Worm (Caenorhabditis elegans) whole organism, L1 larva: ENCODE results near the gene Y17D7B.2.

Source experiments
- C04F5.9 ChIP-seq: sonication (generic microtip); optimal IDR thresholded peaks from 2 replicates; lab custom pipeline; 2016; ENCODE audit warnings: missing genetic modification characterization, missing compliant biosample characterization
- C34B4.2 ChIP-seq: sonication (generic microtip); optimal IDR thresholded peaks from 2 replicates; lab custom pipeline; 2017; ENCODE audit warnings: mild to moderate bottlenecking, missing genetic modification characterization, missing compliant biosample characterization
- alr-1 ChIP-seq: fragments of 200-800 bp; sonication (Bioruptor generic); optimal IDR thresholded peaks from 2 replicates; lab custom pipeline; 2018; ENCODE audit warnings: borderline replicate concordance, mild to moderate bottlenecking, missing genetic modification characterization, missing compliant biosample characterization
- ceh-63 ChIP-seq: fragments of 200-800 bp; sonication (Bioruptor generic); optimal IDR thresholded peaks from 2 replicates; lab custom pipeline; 2018; ENCODE audit warnings: mild to moderate bottlenecking, missing genetic modification characterization, missing compliant biosample characterization
- ceh-88 ChIP-seq: fragments of 200-800 bp; sonication (Bioruptor generic); IDR thresholded peaks from 2 replicates; pipeline ENCODE4 v1.3.6; 2022; ENCODE audit warnings: missing genetic modification characterization, missing compliant biosample characterization
- ceh-90 ChIP-seq: sonication (generic microtip); optimal IDR thresholded peaks from 2 replicates; lab custom pipeline; 2016; ENCODE audit warnings: missing genetic modification characterization, missing compliant biosample characterization
- ces-1 ChIP-seq: fragments of 150-350 bp; optimal IDR thresholded peaks from 2 replicates; lab custom pipeline; 2014; ENCODE audit warnings: missing biosample characterization, missing genetic modification reagents, missing genetic modification characterization
- egl-13 ChIP-seq: sonication (generic microtip); optimal IDR thresholded peaks from 2 replicates; lab custom pipeline; 2016; ENCODE audit warnings: missing genotype, missing genetic modification reagents, missing genetic modification characterization, missing compliant biosample characterization
- egl-27 ChIP-seq, 2 experiments: fragments of 150-350 bp in 1 of 2; sonication (generic microtip); optimal IDR thresholded peaks; 3 replicates each; lab custom pipeline; 2017 to 2018; ENCODE audit warnings: missing biosample characterization in 2 of 2, missing genetic modification characterization in 2 of 2, missing genetic modification reagents in 2 of 2
- elt-3 ChIP-seq, 6 experiments: fragments of 150-350 bp in 1 of 6; sonication (generic microtip); optimal IDR thresholded peaks; 2 replicates each; lab custom pipeline; 2017 to 2018; ENCODE audit warnings: missing biosample characterization in 6 of 6, missing genetic modification characterization in 6 of 6, inconsistent platforms in 1 of 6
- ets-5 ChIP-seq: fragments of 200-800 bp; sonication (Bioruptor generic); IDR thresholded peaks from 2 replicates; pipeline ENCODE4 v1.3.6; 2022; ENCODE audit warnings: missing genetic modification characterization, missing compliant biosample characterization
- fkh-10 ChIP-seq: sonication (generic microtip); optimal IDR thresholded peaks from 2 replicates; lab custom pipeline; 2017; ENCODE audit warnings: missing biosample characterization, missing genetic modification reagents, missing genetic modification characterization
- fkh-8 ChIP-seq: sonication (generic microtip); optimal IDR thresholded peaks from 2 replicates; lab custom pipeline; 2016; ENCODE audit warnings: mild to moderate bottlenecking, missing genetic modification characterization, missing compliant biosample characterization
- grh-1 ChIP-seq: fragments of 200-800 bp; sonication (Bioruptor generic); IDR thresholded peaks from 2 replicates; pipeline ENCODE4 v1.3.6; 2022; ENCODE audit warnings: missing genetic modification reagents, missing genetic modification characterization, missing compliant biosample characterization
- hlh-4 ChIP-seq: sonication (generic microtip); optimal IDR thresholded peaks from 2 replicates; lab custom pipeline; 2016; ENCODE audit warnings: mild to moderate bottlenecking, missing genetic modification characterization, missing compliant biosample characterization
- hpl-2 ChIP-seq: fragments of 150-350 bp; optimal IDR thresholded peaks from 2 replicates; lab custom pipeline; 2014; ENCODE audit warnings: missing biosample characterization, missing genetic modification reagents, missing genetic modification characterization
- jun-1 ChIP-seq: fragments of 150-350 bp; optimal IDR thresholded peaks from 2 replicates; lab custom pipeline; 2014; ENCODE audit warnings: missing biosample characterization, missing genetic modification reagents, missing genetic modification characterization
- lin-14 ChIP-seq: fragments of 200-800 bp; sonication (Bioruptor generic); optimal IDR thresholded peaks from 2 replicates; lab custom pipeline; 2018; ENCODE audit warnings: mild to moderate bottlenecking, missing genetic modification characterization, moderate library complexity, missing compliant biosample characterization
- lin-35 ChIP-seq, 2 experiments: fragments of 150-350 bp; optimal IDR thresholded peaks; 2 replicates each; lab custom pipeline; 2014; ENCODE audit warnings: missing biosample characterization in 2 of 2, missing genetic modification characterization in 2 of 2, missing genetic modification reagents in 2 of 2
- lir-3 ChIP-seq: sonication (generic microtip); optimal IDR thresholded peaks from 2 replicates; lab custom pipeline; 2016; ENCODE audit warnings: mild to moderate bottlenecking, missing genetic modification characterization, moderate library complexity, missing compliant biosample characterization; ENCODE audit not compliant: poor library complexity
- lsy-2 ChIP-seq, 2 experiments: fragments of 150-350 bp; optimal IDR thresholded peaks; 2 replicates each; lab custom pipeline; 2014; ENCODE audit warnings: missing biosample characterization in 2 of 2, missing genetic modification characterization in 2 of 2
- mab-9 ChIP-seq: fragments of 200-800 bp; sonication (Bioruptor generic); IDR thresholded peaks from 2 replicates; pipeline ENCODE4 v1.3.6; 2022; ENCODE audit warnings: missing genetic modification reagents, missing genetic modification characterization, missing compliant biosample characterization
- nhr-11 ChIP-seq: fragments of 150-350 bp; optimal IDR thresholded peaks from 2 replicates; lab custom pipeline; 2014; ENCODE audit warnings: missing biosample characterization, missing genetic modification characterization
- nhr-12 ChIP-seq: sonication (generic microtip); optimal IDR thresholded peaks from 2 replicates; lab custom pipeline; 2017; ENCODE audit warnings: missing biosample characterization, missing genetic modification characterization
- nhr-19 ChIP-seq: fragments of 200-800 bp; sonication (Bioruptor generic); conservative IDR thresholded peaks from 2 replicates; pipeline ENCODE4 v1.3.6; 2022; ENCODE audit warnings: missing genetic modification characterization, missing compliant biosample characterization
- nhr-76 ChIP-seq: sonication (generic microtip); optimal IDR thresholded peaks from 2 replicates; lab custom pipeline; 2017; ENCODE audit warnings: missing biosample characterization, missing genetic modification characterization
- nhr-77 ChIP-seq: fragments of 150-350 bp; optimal IDR thresholded peaks from 2 replicates; lab custom pipeline; 2014; ENCODE audit warnings: missing biosample characterization, missing genetic modification characterization
- nhr-84 ChIP-seq: sonication (generic microtip); optimal IDR thresholded peaks from 2 replicates; lab custom pipeline; 2017; ENCODE audit warnings: missing biosample characterization, missing genetic modification characterization
- nhr-90 ChIP-seq: sonication (generic microtip); optimal IDR thresholded peaks from 2 replicates; lab custom pipeline; 2016; ENCODE audit warnings: mild to moderate bottlenecking, missing genetic modification characterization, missing compliant biosample characterization; ENCODE audit not compliant: poor library complexity
- pqm-1 ChIP-seq: sonication (generic microtip); optimal IDR thresholded peaks from 3 replicates; lab custom pipeline; 2017; ENCODE audit warnings: missing biosample characterization, missing genetic modification characterization
- rnt-1 ChIP-seq: sonication (generic microtip); optimal IDR thresholded peaks from 2 replicates; lab custom pipeline; 2016; ENCODE audit warnings: mild to moderate bottlenecking, missing genetic modification characterization, moderate library complexity, missing compliant biosample characterization
- snu-23 ChIP-seq: sonication (generic microtip); optimal IDR thresholded peaks from 2 replicates; lab custom pipeline; 2016; ENCODE audit warnings: missing genetic modification characterization, missing compliant biosample characterization
- sptf-1 ChIP-seq: fragments of 150-350 bp; optimal IDR thresholded peaks from 2 replicates; lab custom pipeline; 2014; ENCODE audit warnings: missing biosample characterization, missing genetic modification characterization
- sup-37 ChIP-seq: fragments of 200-800 bp; sonication (Bioruptor generic); optimal IDR thresholded peaks from 2 replicates; lab custom pipeline; 2018; ENCODE audit warnings: mild to moderate bottlenecking, missing genetic modification characterization, missing compliant biosample characterization
- tbx-2 ChIP-seq: sonication (generic microtip); optimal IDR thresholded peaks from 2 replicates; lab custom pipeline; 2016; ENCODE audit warnings: missing genetic modification characterization, missing compliant biosample characterization
- unc-130 ChIP-seq: fragments of 150-350 bp; optimal IDR thresholded peaks from 2 replicates; lab custom pipeline; 2017; ENCODE audit warnings: missing biosample characterization, missing genetic modification characterization, inconsistent platforms
- unc-98 ChIP-seq: fragments of 200-800 bp; sonication (Bioruptor generic); IDR thresholded peaks from 2 replicates; pipeline ENCODE4 v1.3.6; 2022; ENCODE audit warnings: missing genetic modification characterization, missing compliant biosample characterization
- vab-15 ChIP-seq: sonication (generic microtip); optimal IDR thresholded peaks from 2 replicates; lab custom pipeline; 2017; ENCODE audit warnings: missing genotype, mild to moderate bottlenecking, missing genetic modification characterization, missing compliant biosample characterization
- xbp-1 ChIP-seq: sonication (generic microtip); optimal IDR thresholded peaks from 2 replicates; lab custom pipeline; 2016; ENCODE audit warnings: missing genetic modification characterization, missing compliant biosample characterization
- zag-1 ChIP-seq: fragments of 150-350 bp; optimal IDR thresholded peaks from 2 replicates; lab custom pipeline; 2014; ENCODE audit warnings: missing biosample characterization, missing genetic modification characterization
- zip-4 ChIP-seq: fragments of 200-800 bp; sonication (Bioruptor generic); optimal IDR thresholded peaks from 2 replicates; lab custom pipeline; 2018; ENCODE audit warnings: mild to moderate bottlenecking, missing genetic modification characterization, moderate library complexity, missing compliant biosample characterization
- ztf-4 ChIP-seq: fragments of 150-350 bp; optimal IDR thresholded peaks from 2 replicates; lab custom pipeline; 2014; ENCODE audit warnings: missing biosample characterization, missing genetic modification characterization

The Y17D7B.2 gene

DNA sequence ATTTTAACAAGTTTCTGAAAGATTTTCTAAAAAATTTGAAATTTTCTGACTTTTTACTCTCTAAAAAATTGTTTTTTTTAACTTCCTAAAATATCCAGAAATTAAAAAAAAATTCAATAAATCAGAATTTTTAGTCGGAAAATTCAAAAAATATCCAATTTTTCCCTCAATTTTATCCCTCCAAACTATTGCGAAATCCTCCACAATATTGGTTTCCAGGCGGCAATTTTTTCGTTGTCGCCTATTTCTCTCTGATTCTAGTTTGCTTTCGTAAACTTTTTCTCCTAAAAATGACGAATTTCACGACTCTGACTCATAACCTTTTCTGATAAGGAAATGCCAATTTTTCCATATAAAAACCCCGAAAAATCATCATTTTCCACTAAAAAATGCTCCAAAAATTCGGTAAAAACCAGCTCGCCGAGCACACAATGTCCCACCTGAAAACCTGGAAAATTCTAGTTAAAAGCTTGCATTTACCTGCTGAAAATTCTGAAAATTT lies at the start of gene Y17D7B.2:
Y17D7B.2 (plus strand) TSS at position 323 of the 502 bp plus-strand sequence.
- TF ChIP-seq zip-4 (peak; percentile 36), lin-35 (GFP tag; optimal IDR thresholded peaks at IDR 0.05; lab: Kevin White, UChicago) (no peak), ztf-4 (tag; lab: Kevin White, UChicago) (no peak)

DNA sequence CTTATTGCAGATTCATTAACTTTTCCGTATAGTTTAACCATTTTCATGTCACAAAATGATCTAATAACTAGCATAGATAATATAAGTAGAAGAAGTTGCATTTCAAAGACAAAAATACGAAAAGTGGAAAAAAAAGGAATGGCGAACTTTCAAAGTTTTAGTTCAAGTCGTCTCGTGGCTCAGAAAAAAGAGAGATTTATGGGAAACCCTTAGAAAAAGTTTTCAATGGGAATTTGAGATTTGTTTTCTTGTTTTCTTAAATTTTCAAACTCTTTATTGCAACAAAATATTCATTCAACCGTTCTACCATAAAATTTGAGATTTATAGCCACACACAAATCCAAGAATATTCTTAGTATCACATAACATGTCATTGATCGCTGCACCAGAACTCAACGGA lies 45.4 kb upstream of the Y17D7B.2 start, which contains the start of gene clec-250:
clec-250 (minus strand) TSS at position 101 of the 400 bp plus-strand sequence.
- no peak for TF ChIP-seq ztf-4 (tag; lab: Kevin White, UChicago)
- TF ChIP-seq mab-9 (GFP tag; lab: Robert Waterston, UW) = no peak
- no peak for TF ChIP-seq C04F5.9 (tag; lab: Kevin White, UChicago)
- TF ChIP-seq lir-3 = no peak
- TF ChIP-seq C34B4.2 (tag; lab: Kevin White, UChicago) = no peak
- no peak for TF ChIP-seq alr-1
- no peak for TF ChIP-seq fkh-8
- TF ChIP-seq jun-1 (tag; lab: Kevin White, UChicago) = no peak
- no peak for TF ChIP-seq unc-130 (tag; lab: Kevin White, UChicago)
- no peak for TF ChIP-seq snu-23 (GFP tag; lab: Kevin White, UChicago)
- TF ChIP-seq pqm-1 = no peak
- no peak for TF ChIP-seq sup-37 (GFP tag; lab: Kevin White, UChicago)
- no peak for TF ChIP-seq ceh-90
- TF ChIP-seq nhr-77 (tag; lab: Kevin White, UChicago) = no peak
- no peak for TF ChIP-seq nhr-12
- TF ChIP-seq nhr-90 (tag; lab: Kevin White, UChicago) = no peak

DNA sequence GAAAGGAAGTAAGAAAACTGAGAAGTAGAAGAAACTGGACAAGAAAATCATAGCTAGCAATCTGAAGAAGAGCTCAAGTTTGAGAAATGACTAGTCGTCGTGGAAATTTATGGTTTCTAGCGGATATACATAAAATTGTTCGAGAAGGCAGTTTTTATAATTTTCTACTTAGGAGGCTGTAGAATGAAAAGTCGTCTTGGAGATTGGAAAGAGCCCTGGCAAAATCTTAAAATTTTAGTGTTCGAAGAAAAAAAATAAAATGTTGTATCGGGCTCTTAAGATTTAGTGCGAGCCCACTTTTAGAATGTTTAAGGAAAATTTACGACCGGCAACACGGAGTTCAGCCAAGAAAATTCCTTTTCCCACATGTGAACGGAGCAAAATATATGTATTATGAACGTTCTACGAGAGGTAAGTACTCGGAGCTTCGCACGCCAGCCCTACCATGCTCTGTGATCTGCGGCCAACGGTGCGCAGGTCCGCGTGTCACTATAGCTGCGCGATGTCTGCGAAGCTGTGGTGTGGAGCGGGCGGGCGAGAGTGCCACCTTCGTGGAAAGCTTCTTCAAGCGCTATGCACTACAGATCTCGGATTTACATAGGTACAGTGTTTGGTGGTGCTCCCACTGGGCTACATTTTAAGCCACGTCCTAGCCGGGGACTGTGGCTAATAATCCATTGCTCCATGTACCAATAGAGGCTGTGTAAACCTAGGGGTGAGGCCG lies 40.4 kb upstream of the Y17D7B.2 start, which contains the start of gene clec-251:
clec-251 (minus strand) TSS at position 51 of the 724 bp plus-strand sequence.
- TF ChIP-seq nhr-76 (tag; lab: Kevin White, UChicago) = no peak
- TF ChIP-seq vab-15 (tag; lab: Kevin White, UChicago) = no peak
- no peak for TF ChIP-seq fkh-10 (GFP tag; lab: Kevin White, UChicago)
- no peak for TF ChIP-seq ceh-63 (GFP tag; lab: Kevin White, UChicago)
- TF ChIP-seq lin-14 (GFP tag; lab: Kevin White, UChicago) = no peak
- no peak for TF ChIP-seq egl-13 (tag; lab: Kevin White, UChicago)
- no peak for TF ChIP-seq ets-5 (GFP tag; lab: Robert Waterston, UW)

DNA sequence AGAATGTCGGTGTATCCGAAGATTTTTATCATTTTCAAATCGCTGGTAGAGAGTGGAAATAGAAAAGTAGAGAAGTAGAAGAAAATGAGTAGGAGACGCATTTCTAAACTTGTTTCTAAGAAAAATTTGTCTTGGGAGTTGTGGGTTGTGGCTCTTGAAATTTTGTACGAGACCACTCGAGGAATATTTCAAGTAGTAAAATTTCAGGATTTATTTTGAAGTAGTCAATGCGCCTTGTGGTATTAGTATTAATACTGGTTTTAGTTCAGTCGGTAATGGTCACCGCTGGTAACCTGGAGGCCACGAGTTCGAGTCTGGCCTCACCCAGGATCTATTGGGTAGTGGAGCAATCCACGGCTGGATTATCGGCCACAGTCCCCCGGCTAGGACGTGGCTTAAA lies 38.8 kb upstream of the Y17D7B.2 start, which contains the start of gene clec-252:
clec-252 (minus strand) TSS at position 101 of the 400 bp plus-strand sequence.
- TF ChIP-seq egl-27 (tag; optimal IDR thresholded peaks at IDR 0.05; lab: Kevin White, UChicago) (no peak), ztf-4 (tag; lab: Kevin White, UChicago) (no peak), egl-13 (tag; lab: Kevin White, UChicago) (no peak), xbp-1 (tag; lab: Kevin White, UChicago) (no peak), nhr-11 (tag; lab: Kevin White, UChicago) (no peak), hpl-2 (no peak), nhr-84 (tag; lab: Kevin White, UChicago) (no peak), unc-98 (GFP tag; lab: Robert Waterston, UW) (no peak), sptf-1 (tag; lab: Kevin White, UChicago) (no peak), zag-1 (no peak)

DNA sequence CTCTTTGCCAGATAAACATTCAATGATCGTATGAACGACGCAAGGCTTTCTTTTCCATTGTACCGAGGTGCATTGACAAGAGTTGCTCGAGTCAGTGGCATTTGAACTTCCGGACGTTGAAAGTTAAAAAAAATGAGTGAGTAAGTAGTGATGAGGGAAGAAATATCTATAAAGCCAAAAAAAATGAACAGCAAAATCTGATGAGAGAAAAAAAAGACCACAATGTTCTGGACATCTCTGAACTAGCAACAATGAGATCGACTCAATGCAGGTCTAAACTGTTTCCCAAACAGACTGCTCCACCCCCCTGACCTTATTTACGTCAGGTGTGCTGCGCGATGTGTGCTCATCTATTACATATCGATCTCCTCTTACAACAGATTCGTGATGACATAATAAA lies 37.1 kb upstream of the Y17D7B.2 start, which contains the start of the genes F11D11.21 and F11D11.12:
F11D11.21 (minus strand) TSS at position 101 of the 400 bp plus-strand sequence.
F11D11.12 (minus strand) TSS at position 238 of the 400 bp plus-strand sequence.
- TF ChIP-seq lsy-2 (tag; optimal IDR thresholded peaks at IDR 0.05; lab: Kevin White, UChicago) (no peak), elt-3 (tag; optimal IDR thresholded peaks at IDR 0.05; lab: Kevin White, UChicago) (no peak), sptf-1 (tag; lab: Kevin White, UChicago) (no peak), ces-1 (GFP tag; lab: Kevin White, UChicago) (no peak), egl-27 (tag; optimal IDR thresholded peaks at IDR 0.05; lab: Kevin White, UChicago) (no peak), tbx-2 (no peak), hlh-4 (no peak), nhr-84 (tag; lab: Kevin White, UChicago) (no peak), ceh-88 (GFP tag; lab: Robert Waterston, UW) (no peak), grh-1 (GFP tag; lab: Robert Waterston, UW) (no peak), jun-1 (tag; lab: Kevin White, UChicago) (no peak), rnt-1 (tag; lab: Kevin White, UChicago) (no peak), unc-130 (tag; lab: Kevin White, UChicago) (no peak), egl-13 (tag; lab: Kevin White, UChicago) (no peak), nhr-19 (no peak), ets-5 (GFP tag; lab: Robert Waterston, UW) (no peak)
